ENCODE assay signal across 4 fruit fly cellular contexts in the genomic region with DNA sequence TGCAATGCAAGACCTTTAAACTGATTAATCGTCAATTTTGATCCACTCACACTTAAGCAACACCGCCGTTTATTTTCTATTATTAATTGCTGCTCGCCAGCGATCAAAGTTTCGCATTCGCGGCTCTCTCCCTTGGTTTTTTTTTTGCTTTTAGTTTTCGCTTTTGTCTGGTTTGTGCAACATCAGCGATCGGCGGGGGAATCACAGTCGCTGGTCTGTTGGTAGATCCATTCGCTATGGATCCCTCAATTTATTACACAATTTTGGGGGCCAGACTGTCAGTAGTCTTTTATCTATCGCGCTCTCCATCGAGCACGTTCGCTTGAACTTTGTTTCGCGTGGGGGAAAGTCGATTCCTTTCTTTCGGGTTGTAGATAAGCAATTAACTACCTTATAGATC.
A peak's percentile ranks its signal among the peaks of the same experiment; 100 is the strongest.
TF ChIP-seq lines count a peak whose summit lies in the region.

No protein-coding gene starts in this region.

- no peak for TF ChIP-seq CTCF in whole organism, embryonic (GFP tag; optimal IDR thresholded peaks at IDR 0.05; lab: Kevin White, UChicago)

TF ChIP-seq in whole organism, adult, 20 proteins besides CTCF, POLR2A, EP300 and RAD21:
- peak; percentile 54 for TF ChIP-seq CG12768 (GFP tag; optimal IDR thresholded peaks at IDR 0.05; lab: Kevin White, UChicago)
- TF ChIP-seq CG7101 (tag; optimal IDR thresholded peaks at IDR 0.05; lab: Kevin White, UChicago), result no peak
- peak; percentile 66 for TF ChIP-seq tj (GFP tag; optimal IDR thresholded peaks at IDR 0.05; lab: Kevin White, UChicago)
- TF ChIP-seq cic (GFP tag; optimal IDR thresholded peaks at IDR 0.05; lab: Kevin White, UChicago), result peak; percentile 3

TF ChIP-seq in whole organism, embryonic, 481 proteins besides CTCF, POLR2A, EP300 and RAD21:
- 0 out of 3 replicates have a peak, but pooled peaks have one; percentile 6 for TF ChIP-seq tgo (GFP tag; IDR thresholded peaks at IDR 0.05; lab: Robert Waterston, UW)
- no peak for TF ChIP-seq Sox100B (GFP tag; optimal IDR thresholded peaks at IDR 0.05; lab: Kevin White, UChicago)
- 0 out of 3 replicates have a peak, but pooled peaks have one; percentile 12 for TF ChIP-seq CG2199 (GFP tag; IDR thresholded peaks at IDR 0.05; lab: Robert Waterston, UW)
- TF ChIP-seq HmgD (GFP tag; optimal IDR thresholded peaks at IDR 0.05; lab: Kevin White, UChicago), result no peak
- peak; percentile 33 for TF ChIP-seq CG15073 (GFP tag; optimal IDR thresholded peaks at IDR 0.05; lab: Kevin White, UChicago)
- peak; percentile 3 for TF ChIP-seq grn (GFP tag; optimal IDR thresholded peaks at IDR 0.05; lab: Kevin White, UChicago)
- TF ChIP-seq Pdp1 (GFP tag; optimal IDR thresholded peaks at IDR 0.05; lab: Kevin White, UChicago), result peak in 1 of 2 experiments; percentile 62

TF ChIP-seq in whole organism, prepupa, 60 proteins besides CTCF, POLR2A, EP300 and RAD21:
- TF ChIP-seq Met (GFP tag; optimal IDR thresholded peaks at IDR 0.05; lab: Kevin White, UChicago) (no peak), pdm3 (GFP tag; optimal IDR thresholded peaks at IDR 0.05; lab: Kevin White, UChicago) (no peak), Sox15 (GFP tag; optimal IDR thresholded peaks at IDR 0.05; lab: Kevin White, UChicago) (no peak), CG6854 (GFP tag; optimal IDR thresholded peaks at IDR 0.05; lab: Kevin White, UChicago) (no peak), CG4318 (GFP tag; optimal IDR thresholded peaks at IDR 0.05; lab: Kevin White, UChicago) (no peak), Hr38 (GFP tag; optimal IDR thresholded peaks at IDR 0.05; lab: Kevin White, UChicago) (no peak), CG7368 (GFP tag; optimal IDR thresholded peaks at IDR 0.05; lab: Kevin White, UChicago) (no peak), Eip78C (GFP tag; lab: Kevin White, UChicago) (no peak), CG32006 (GFP tag; optimal IDR thresholded peaks at IDR 0.05; lab: Kevin White, UChicago) (no peak), Blimp-1 (GFP tag; optimal IDR thresholded peaks at IDR 0.05; lab: Kevin White, UChicago) (no peak), topi (GFP tag; optimal IDR thresholded peaks at IDR 0.05; lab: Kevin White, UChicago) (no peak), eg (GFP tag; IDR thresholded peaks at IDR 0.05; lab: Robert Waterston, UW) (peak; percentile 24; the same call in 1 of the 3 replicates), vri (GFP tag; optimal IDR thresholded peaks at IDR 0.05; lab: Kevin White, UChicago) (peak; percentile 43), Gug (GFP tag; IDR thresholded peaks at IDR 0.05; lab: Robert Waterston, UW) (no peak), CG6276 (GFP tag; optimal IDR thresholded peaks at IDR 0.05; lab: Kevin White, UChicago) (peak; percentile 15)

TF ChIP-seq in whole organism, wandering third instar larva, 38 proteins besides CTCF, POLR2A, EP300 and RAD21:
- TF ChIP-seq br (GFP tag; optimal IDR thresholded peaks at IDR 0.05; lab: Kevin White, UChicago) (no peak), Rel (GFP tag; optimal IDR thresholded peaks at IDR 0.05; lab: Kevin White, UChicago) (no peak), Rel (tag; optimal IDR thresholded peaks at IDR 0.05; lab: Kevin White, UChicago) (peak; percentile 78), dmrt93B (GFP tag; optimal IDR thresholded peaks at IDR 0.05; lab: Kevin White, UChicago) (no peak)
